Worm (Caenorhabditis elegans) whole organism, mixed stage, embryonic: ENCODE data around the gene nst-1.

Experiments
- snpc-4 ChIP-seq: fragments of 150-350 bp; optimal IDR thresholded peaks from 2 replicates; lab custom pipeline; 2014; ENCODE audit warnings: missing biosample characterization, missing genetic modification characterization
- tbx-8 ChIP-seq: fragments of 200-800 bp; sonication (Bioruptor generic); optimal IDR thresholded peaks from 2 replicates; lab custom pipeline; 2018; ENCODE audit warnings: mild to moderate bottlenecking, missing genetic modification characterization, moderate library complexity, missing compliant biosample characterization

ce11 chrII:8321244-8321643, 38.2 kb upstream of the nst-1 start, which contains the start of gene shw-1:
- no peak for TF ChIP-seq snpc-4
- TF ChIP-seq tbx-8: no peak
